Fruit fly (Drosophila melanogaster): ENCODE measurements around the gene CG31373.

Gene CG31373

dm6 chr3R:10681682-10681962, 27.5 kb downstream of the CG31373 start (continued):
- TF ChIP-seq ash1 (GFP tag; optimal IDR thresholded peaks at IDR 0.05) = no peak
- TF ChIP-seq CG30020 (tag; optimal IDR thresholded peaks at IDR 0.05) = no peak
- TF ChIP-seq CG11560 (tag; IDR thresholded peaks at IDR 0.05) = 0 out of 3 replicates have a peak, but pooled peaks have one; percentile 5
- TF ChIP-seq Xbp1 (GFP tag; optimal IDR thresholded peaks at IDR 0.05) = peak; percentile 36
- TF ChIP-seq slbo (GFP tag; IDR thresholded peaks at IDR 0.05) = peak; percentile 69
- TF ChIP-seq ftz-f1 (GFP tag; optimal IDR thresholded peaks at IDR 0.05) = no peak
- no peak for TF ChIP-seq CG10654 (GFP tag; optimal IDR thresholded peaks at IDR 0.05)
- peak; percentile 55; the same call in 1 of the 2 replicates for TF ChIP-seq sens-2 (GFP tag; IDR thresholded peaks at IDR 0.05)
- TF ChIP-seq nerfin-1 (tag; optimal IDR thresholded peaks at IDR 0.05) = no peak
- no peak for TF ChIP-seq MBD-R2 (GFP tag; IDR thresholded peaks at IDR 0.05)
- no peak for TF ChIP-seq hth (optimal IDR thresholded peaks at IDR 0.05)
- no peak for TF ChIP-seq kah (GFP tag; optimal IDR thresholded peaks at IDR 0.05)
- TF ChIP-seq nerfin-2 (GFP tag; IDR thresholded peaks at IDR 0.05; ENCODE audit: partially characterized antibody) = no peak
- TF ChIP-seq lola (GFP tag; optimal IDR thresholded peaks at IDR 0.05) = no peak
- peak; percentile 25 for TF ChIP-seq NfI (GFP tag; optimal IDR thresholded peaks at IDR 0.05)
- 0 out of 3 replicates have a peak, but pooled peaks have one; percentile 45 for TF ChIP-seq CG14050 (GFP tag; IDR thresholded peaks at IDR 0.05)
- no peak for TF ChIP-seq Six4 (GFP tag; optimal IDR thresholded peaks at IDR 0.05)
- 0 out of 2 replicates have a peak, but pooled peaks have one; percentile 19 for TF ChIP-seq CG31224 (GFP tag; IDR thresholded peaks at IDR 0.05)
- TF ChIP-seq Ets65A (GFP tag) = no peak
- no peak for TF ChIP-seq Fer3 (tag; optimal IDR thresholded peaks at IDR 0.05)
- no peak for TF ChIP-seq TFAM (GFP tag; optimal IDR thresholded peaks at IDR 0.05)
- TF ChIP-seq CG4424 (GFP tag; optimal IDR thresholded peaks at IDR 0.05) = peak; percentile 25
- TF ChIP-seq CG10431 (GFP tag; optimal IDR thresholded peaks at IDR 0.05) = no peak
- TF ChIP-seq CG9215 (GFP tag; IDR thresholded peaks at IDR 0.05) = peak; percentile 4; the same call in 1 of the 2 replicates
- TF ChIP-seq bcd (GFP tag; optimal IDR thresholded peaks at IDR 0.05) = no peak
- TF ChIP-seq onecut (GFP tag; IDR thresholded peaks at IDR 0.05) = peak; percentile 2; the same call in 1 of the 2 replicates
- peak; percentile 13; the same call in 1 of the 3 replicates for TF ChIP-seq so (GFP tag; IDR thresholded peaks at IDR 0.05)
- TF ChIP-seq slou (GFP tag; optimal IDR thresholded peaks at IDR 0.05) = no peak
- no peak for TF ChIP-seq cas (GFP tag; IDR thresholded peaks at IDR 0.05)
- no peak for TF ChIP-seq Dref (GFP tag; IDR thresholded peaks at IDR 0.05)
- TF ChIP-seq Dp (GFP tag; optimal IDR thresholded peaks at IDR 0.05) = no peak
- no peak for TF ChIP-seq CG12155 (GFP tag; optimal IDR thresholded peaks at IDR 0.05)
- no peak for TF ChIP-seq Dip3 (GFP tag; optimal IDR thresholded peaks at IDR 0.05)
- TF ChIP-seq Jarid2 (GFP tag; optimal IDR thresholded peaks at IDR 0.05) = no peak
- no peak for TF ChIP-seq CG3838 (GFP tag; optimal IDR thresholded peaks at IDR 0.05)
- peak; percentile 60 for TF ChIP-seq CG11247 (GFP tag; IDR thresholded peaks at IDR 0.05)
- TF ChIP-seq pfk (GFP tag; optimal IDR thresholded peaks at IDR 0.05) = no peak
- 0 out of 2 replicates have a peak, but pooled peaks have one; percentile 36 for TF ChIP-seq CG4360 (GFP tag; IDR thresholded peaks at IDR 0.05)
- no peak for TF ChIP-seq Hr3 (GFP tag; optimal IDR thresholded peaks at IDR 0.05)
- TF ChIP-seq Nf-YC (tag; optimal IDR thresholded peaks at IDR 0.05) = no peak
- peak; percentile 65; the same call in 1 of the 3 replicates for TF ChIP-seq Optix (GFP tag; IDR thresholded peaks at IDR 0.05)
- TF ChIP-seq CG18619 (GFP tag; optimal IDR thresholded peaks at IDR 0.05) = no peak
- peak; percentile 52; the same call in 1 of the 2 replicates for TF ChIP-seq Atf6 (GFP tag; IDR thresholded peaks at IDR 0.05)
- no peak for TF ChIP-seq D19A (tag; optimal IDR thresholded peaks at IDR 0.05)
- TF ChIP-seq CG17612 (GFP tag; IDR thresholded peaks at IDR 0.05) = 0 out of 2 replicates have a peak, but pooled peaks have one; percentile 10
- TF ChIP-seq CG12659 (GFP tag; optimal IDR thresholded peaks at IDR 0.05) = no peak
- TF ChIP-seq CG6175 (GFP tag; IDR thresholded peaks at IDR 0.05) = no peak
- peak; percentile 30 for TF ChIP-seq CG12769 (tag; optimal IDR thresholded peaks at IDR 0.05)
- no peak for TF ChIP-seq CG3407 (GFP tag; optimal IDR thresholded peaks at IDR 0.05)
- TF ChIP-seq Eip74EF (GFP tag; optimal IDR thresholded peaks at IDR 0.05) = no peak
- TF ChIP-seq sqz (GFP tag; optimal IDR thresholded peaks at IDR 0.05) = no peak
- peak; percentile 74 for TF ChIP-seq Ptx1 (GFP tag; IDR thresholded peaks at IDR 0.05)

Measured in whole organism, embryonic.